Fruit fly (Drosophila melanogaster) whole organism: Measurements from ENCODE around the gene pigeon.

Source experiments
- CG8478 ChIP-seq: fragments of >200 bp; optimal IDR thresholded peaks from 2 replicates; lab custom pipeline; 2018; ENCODE audit warnings: inconsistent platforms
- Dll ChIP-seq: fragments of >200 bp; optimal IDR thresholded peaks from 2 replicates; lab custom pipeline; 2017
- EcR ChIP-seq, 2 experiments: fragments of >200 bp; optimal IDR thresholded peaks; 2 replicates each; lab custom pipeline; 2017; ENCODE audit warnings: missing biosample characterization in 2 of 2, missing genetic modification characterization in 2 of 2, missing genetic modification reagents in 2 of 2
- pan ChIP-seq: fragments of >200 bp; optimal IDR thresholded peaks from 2 replicates; lab custom pipeline; 2017
- psq ChIP-seq: fragments of >200 bp; optimal IDR thresholded peaks from 2 replicates; lab custom pipeline; 2017
- usp ChIP-seq: fragments of >200 bp; optimal IDR thresholded peaks from 2 replicates; lab custom pipeline; 2017; ENCODE audit warnings: missing biosample characterization, missing genetic modification characterization, mixed read lengths

Gene pigeon

dm6 chr2L:19146047-19146446 is 39.8 kb upstream of the pigeon start:
- TF ChIP-seq Dll (lab: Kevin White, UChicago) (no peak), usp (GFP tag; lab: Kevin White, UChicago) (no peak), psq (lab: Kevin White, UChicago) (no peak), EcR (GFP tag; optimal IDR thresholded peaks at IDR 0.05; lab: Kevin White, UChicago) (no peak), CG8478 (lab: Kevin White, UChicago) (no peak), pan (lab: Kevin White, UChicago) (no peak)

DNA sequence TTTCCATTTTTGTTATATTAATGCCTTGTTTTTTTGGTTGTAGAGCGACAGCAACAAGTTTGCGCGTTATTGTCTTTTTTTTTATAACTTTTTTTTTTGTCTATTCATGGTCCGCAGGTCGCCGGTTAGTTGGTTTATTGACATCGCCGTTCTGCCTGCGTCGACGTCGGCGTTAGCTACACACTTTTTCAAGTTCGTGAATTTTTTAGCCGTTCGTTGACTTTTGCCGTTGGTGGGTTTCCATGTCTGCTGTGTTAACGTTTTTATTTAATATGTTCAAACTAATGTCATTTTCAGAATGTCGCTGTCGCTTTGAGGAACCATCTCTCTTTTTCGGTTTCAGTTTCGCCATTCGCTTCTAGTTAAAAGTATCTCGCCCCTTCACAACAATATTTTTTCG is 39.2 kb upstream of the pigeon start:
- TF ChIP-seq pan (lab: Kevin White, UChicago) (no peak), EcR (GFP tag; optimal IDR thresholded peaks at IDR 0.05; lab: Kevin White, UChicago) (no peak), usp (GFP tag; lab: Kevin White, UChicago) (no peak), CG8478 (lab: Kevin White, UChicago) (no peak), Dll (lab: Kevin White, UChicago) (no peak), psq (lab: Kevin White, UChicago) (no peak)

DNA sequence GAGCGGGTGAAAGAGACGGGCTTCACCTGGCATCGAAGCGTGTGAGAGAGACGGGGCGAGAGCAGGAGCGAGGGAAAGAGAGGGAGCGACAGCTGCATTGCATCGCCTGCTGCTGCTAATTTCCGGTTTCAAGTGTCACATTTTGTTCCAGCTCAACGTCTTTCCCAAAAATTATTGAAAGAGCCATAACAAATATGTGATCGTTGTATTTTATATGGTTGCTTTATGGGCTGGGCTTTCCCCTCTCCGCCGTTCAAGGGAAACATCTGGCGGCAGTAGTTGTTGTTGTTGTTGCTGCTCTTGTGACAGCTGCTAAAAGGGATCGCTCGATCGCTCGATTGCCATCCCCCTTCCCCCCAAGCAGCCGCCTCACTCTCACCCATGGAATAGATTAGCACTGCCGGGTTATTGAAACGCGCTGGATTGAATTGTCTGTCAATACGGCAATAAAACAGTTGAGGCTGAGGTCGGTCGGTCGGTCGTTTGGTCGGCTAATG is 30.9 kb upstream of the pigeon start:
- TF ChIP-seq CG8478 (lab: Kevin White, UChicago) (no peak), EcR (GFP tag; optimal IDR thresholded peaks at IDR 0.05; lab: Kevin White, UChicago) (peak in 1 of 2 experiments; percentile 52)

- no peak for TF ChIP-seq usp (GFP tag; lab: Kevin White, UChicago)
- no peak for TF ChIP-seq psq (lab: Kevin White, UChicago)
- TF ChIP-seq CG8478 (lab: Kevin White, UChicago), result no peak
- no peak for TF ChIP-seq pan (lab: Kevin White, UChicago)
- no peak for TF ChIP-seq Dll (lab: Kevin White, UChicago)
- peak in 1 of 2 experiments; percentile 67 for TF ChIP-seq EcR (GFP tag; optimal IDR thresholded peaks at IDR 0.05; lab: Kevin White, UChicago)
These were observed 29.7 kb upstream of the pigeon start for dm6 chr2L:19155937-19156736.

- TF ChIP-seq EcR (GFP tag; optimal IDR thresholded peaks at IDR 0.05; lab: Kevin White, UChicago), result peak in 1 of 2 experiments; percentile 81
- TF ChIP-seq pan (lab: Kevin White, UChicago), result no peak
These were observed 29.0 kb upstream of the pigeon start for dm6 chr2L:19156737-19157287.

- TF ChIP-seq Dll (lab: Kevin White, UChicago) (peak; percentile 82), usp (GFP tag; lab: Kevin White, UChicago) (no peak), EcR (GFP tag; optimal IDR thresholded peaks at IDR 0.05; lab: Kevin White, UChicago) (peak; percentile 32 to 86), psq (lab: Kevin White, UChicago) (no peak)
These were observed 27.7 kb upstream of the pigeon start for dm6 chr2L:19158005-19158666.

- peak; percentile 48 to 86 for TF ChIP-seq EcR (GFP tag; optimal IDR thresholded peaks at IDR 0.05; lab: Kevin White, UChicago)
- TF ChIP-seq psq (lab: Kevin White, UChicago), result no peak
These were observed 26.9 kb upstream of the pigeon start for dm6 chr2L:19158679-19159551.

- TF ChIP-seq usp (GFP tag; lab: Kevin White, UChicago) (no peak), psq (lab: Kevin White, UChicago) (no peak), CG8478 (lab: Kevin White, UChicago) (no peak), pan (lab: Kevin White, UChicago) (no peak), EcR (GFP tag; optimal IDR thresholded peaks at IDR 0.05; lab: Kevin White, UChicago) (no peak), Dll (lab: Kevin White, UChicago) (no peak)
These were observed 26.1 kb upstream of the pigeon start for dm6 chr2L:19159552-19160406.

DNA sequence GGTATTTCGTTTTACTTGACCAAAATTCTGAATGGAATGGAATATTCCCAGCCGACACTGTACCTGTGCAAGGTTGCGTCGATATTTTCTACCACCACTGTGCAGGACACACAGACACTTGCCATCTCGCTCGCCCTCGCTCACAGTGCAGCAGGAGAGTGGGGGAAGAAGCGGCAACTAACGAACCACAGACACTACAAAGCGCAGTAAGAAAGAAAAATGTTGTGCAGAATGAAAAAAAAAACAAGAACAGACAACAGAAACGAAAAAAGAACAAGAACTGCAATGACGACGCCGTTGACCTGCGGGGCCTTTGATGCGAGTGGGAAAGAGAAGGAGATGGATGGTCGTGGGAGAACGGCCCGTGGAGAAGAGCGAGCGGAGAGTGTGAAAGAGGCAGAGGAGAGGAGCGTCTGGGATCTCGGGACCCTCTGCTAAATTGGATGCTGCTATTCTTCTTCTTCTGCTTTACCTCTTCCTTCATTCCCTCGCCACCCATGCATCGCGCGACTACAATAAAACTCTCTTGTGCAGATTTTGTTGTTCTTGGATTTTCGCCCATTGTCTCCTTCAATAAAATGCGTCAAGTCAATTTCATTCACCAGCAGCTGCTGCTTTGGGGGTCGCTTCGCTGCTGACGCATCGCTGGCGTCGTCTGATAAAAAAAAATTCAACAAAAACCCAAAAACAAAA is 24.4 kb upstream of the pigeon start:
- peak in 1 of 2 experiments; percentile 94 for TF ChIP-seq EcR (GFP tag; optimal IDR thresholded peaks at IDR 0.05; lab: Kevin White, UChicago)
- no peak for TF ChIP-seq CG8478 (lab: Kevin White, UChicago)
- peak; percentile 82 for TF ChIP-seq Dll (lab: Kevin White, UChicago)
